Worm (Caenorhabditis elegans) whole organism, L4/young adult: ENCODE data around the gene C43H6.6.

ENCODE experiments used
- dao-5 ChIP-seq: sonication (generic microtip); optimal IDR thresholded peaks from 2 replicates; lab custom pipeline; 2016; ENCODE audit warnings: missing genotype, missing genetic modification characterization, moderate library complexity, missing compliant biosample characterization
- him-1 ChIP-seq: sonication (generic microtip); optimal IDR thresholded peaks from 2 replicates; lab custom pipeline; 2016; ENCODE audit warnings: missing genotype, missing genetic modification reagents, missing genetic modification characterization, missing compliant biosample characterization

DNA sequence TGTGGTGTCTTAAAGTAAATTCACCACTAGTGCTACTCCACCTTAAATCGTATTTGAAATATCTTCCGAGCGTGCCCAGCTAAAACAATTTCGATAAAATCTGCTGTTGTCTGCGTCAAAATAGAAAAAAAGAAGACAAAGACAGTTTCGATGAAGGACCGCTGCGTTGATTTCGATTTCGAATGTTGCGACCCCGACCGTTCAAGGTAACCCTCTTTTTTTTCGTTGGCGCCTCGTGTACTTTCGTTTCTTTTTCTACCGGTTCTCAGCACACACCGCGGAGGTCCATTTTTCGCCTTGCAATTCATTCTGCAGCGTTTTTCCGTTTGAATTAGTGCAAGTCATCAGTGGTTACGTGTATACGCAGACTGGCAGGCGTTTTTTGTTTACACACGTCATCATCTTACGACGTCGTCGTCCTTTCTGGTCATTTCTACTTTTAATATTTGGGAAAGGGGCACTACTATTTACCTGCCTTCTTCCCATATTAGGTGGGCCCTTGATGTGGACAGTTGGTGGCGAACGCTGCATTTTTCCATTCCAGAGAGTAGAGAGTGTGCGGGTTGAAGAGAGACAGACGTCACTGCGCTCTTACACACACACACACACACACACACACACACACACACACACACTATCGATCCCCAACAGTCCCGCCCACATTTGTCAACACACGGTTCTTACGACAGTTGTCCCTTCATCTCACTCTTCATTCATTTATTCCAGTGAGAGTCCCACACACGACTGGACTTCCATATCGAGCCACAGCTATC is 26.9 kb upstream of the C43H6.6 start:
- TF ChIP-seq dao-5 (tag; lab: Kevin White, UChicago) = no peak
- TF ChIP-seq him-1 (tag; lab: Kevin White, UChicago) = no peak
